Fruit fly (Drosophila melanogaster) whole organism, embryonic: Measurements from ENCODE around the gene CG11843.

Experiments
- Antp ChIP-seq: fragments of 200-800 bp; sonication (Bioruptor generic); optimal IDR thresholded peaks from 3 replicates; lab custom pipeline; 2016; ENCODE audit warnings: missing biosample characterization, missing genetic modification characterization
- Blimp-1 ChIP-seq: fragments of 200-800 bp; sonication (Bioruptor generic); optimal IDR thresholded peaks from 3 replicates; lab custom pipeline; 2018; ENCODE audit warnings: missing biosample characterization, missing genetic modification characterization, mild to moderate bottlenecking, moderate library complexity, missing genetic modification reagents
- CG10565 ChIP-seq: fragments of 200-800 bp; sonication (Bioruptor generic); optimal IDR thresholded peaks from 3 replicates; lab custom pipeline; 2016; ENCODE audit warnings: missing biosample characterization, mild to moderate bottlenecking, missing genetic modification characterization
- CG11085 ChIP-seq: fragments of 200-800 bp; sonication (Bioruptor generic); IDR thresholded peaks from 2 replicates; pipeline ENCODE4 v1.3.6; 2022; ENCODE audit warnings: missing biosample characterization, missing genetic modification characterization
- CG12104 ChIP-seq: fragments of 200-800 bp; sonication (Bioruptor generic); optimal IDR thresholded peaks from 3 replicates; lab custom pipeline; 2016; ENCODE audit warnings: missing biosample characterization, missing genetic modification characterization
- CG14667 ChIP-seq: fragments of 200-800 bp; sonication (Bioruptor generic); IDR thresholded peaks from 2 replicates; pipeline ENCODE4 v1.3.6; 2022; ENCODE audit warnings: missing biosample characterization, missing genetic modification characterization
- CG14860 ChIP-seq: fragments of 200-800 bp; sonication (Bioruptor generic); IDR thresholded peaks from 3 replicates; pipeline ENCODE4 v1.3.6; 2022; ENCODE audit warnings: missing biosample characterization, missing genetic modification characterization; ENCODE audit not compliant: partially characterized antibody
- CG17385 ChIP-seq: fragments of 200-800 bp; sonication (Bioruptor generic); optimal IDR thresholded peaks from 3 replicates; lab custom pipeline; 2018; ENCODE audit warnings: missing biosample characterization, mild to moderate bottlenecking, missing genetic modification characterization
- CG17612 ChIP-seq: fragments of 200-800 bp; sonication (Bioruptor generic); IDR thresholded peaks from 2 replicates; pipeline ENCODE4 v1.3.6; 2022; ENCODE audit warnings: missing biosample characterization, missing genetic modification characterization
- CG17829 ChIP-seq: fragments of 200-800 bp; optimal IDR thresholded peaks from 2 replicates; lab custom pipeline; 2019; ENCODE audit warnings: missing biosample characterization, mild to moderate bottlenecking, missing genetic modification characterization, moderate library complexity
- CG2116 ChIP-seq: fragments of 200-800 bp; sonication (Bioruptor generic); optimal IDR thresholded peaks from 3 replicates; lab custom pipeline; 2018; ENCODE audit warnings: missing biosample characterization, mild to moderate bottlenecking, missing genetic modification characterization
- CG31441 ChIP-seq: fragments of 200-800 bp; sonication (Bioruptor generic); IDR thresholded peaks from 2 replicates; pipeline ENCODE4 v1.3.6; 2022; ENCODE audit warnings: missing biosample characterization, missing genetic modification characterization
- CG34224 ChIP-seq: fragments of 200-800 bp; sonication (Bioruptor generic); IDR thresholded peaks from 3 replicates; pipeline ENCODE4 v1.3.6; 2022; ENCODE audit warnings: missing biosample characterization, missing genetic modification characterization; ENCODE audit not compliant: partially characterized antibody
- CG4282 ChIP-seq: fragments of 200-800 bp; sonication (Bioruptor generic); optimal IDR thresholded peaks from 2 replicates; lab custom pipeline; 2016; ENCODE audit warnings: missing biosample characterization, missing genetic modification characterization
- CG6689 ChIP-seq: fragments of 200-800 bp; sonication (Bioruptor generic); IDR thresholded peaks from 2 replicates; pipeline ENCODE4 v1.3.6; 2022; ENCODE audit warnings: missing biosample characterization, missing genetic modification characterization
- CG7839 ChIP-seq: fragments of 200-800 bp; sonication (Bioruptor generic); optimal IDR thresholded peaks from 3 replicates; lab custom pipeline; 2018; ENCODE audit warnings: missing biosample characterization, mild to moderate bottlenecking, missing genetic modification characterization, moderate library complexity
- Chrac-16 ChIP-seq: fragments of 200-800 bp; sonication (Bioruptor generic); optimal IDR thresholded peaks from 3 replicates; lab custom pipeline; 2016; ENCODE audit warnings: missing biosample characterization, missing genetic modification characterization
- CkIIα-i1 ChIP-seq: fragments of 200-800 bp; sonication (Bioruptor generic); IDR thresholded peaks from 2 replicates; pipeline ENCODE4 v1.3.6; 2022; ENCODE audit warnings: missing biosample characterization, missing genetic modification characterization
- D19B ChIP-seq: fragments of 200-800 bp; sonication (Bioruptor generic); optimal IDR thresholded peaks from 2 replicates; lab custom pipeline; 2017; ENCODE audit warnings: missing biosample characterization, mild to moderate bottlenecking, missing genetic modification characterization
- Dek ChIP-seq: fragments of 200-800 bp; sonication (Bioruptor generic); optimal IDR thresholded peaks from 3 replicates; lab custom pipeline; 2019; ENCODE audit warnings: missing biosample characterization, mild to moderate bottlenecking, missing genetic modification characterization, moderate library complexity
- Dfd ChIP-seq, 2 experiments: fragments of >200 bp; optimal IDR thresholded peaks; 2 replicates each; lab custom pipeline; 2017; ENCODE audit warnings: missing biosample characterization in 2 of 2, missing genetic modification characterization in 2 of 2
- Hey ChIP-seq: fragments of 200-800 bp; sonication (Bioruptor generic); optimal IDR thresholded peaks from 3 replicates; lab custom pipeline; 2018; ENCODE audit warnings: missing biosample characterization, mild to moderate bottlenecking, missing genetic modification characterization
- Hr78 ChIP-seq, 2 experiments: fragments of 200-800 bp in 1 of 2; fragments of >200 bp in 1 of 2; sonication (Bioruptor generic) in 1 of 2; optimal IDR thresholded peaks; 2 replicates each; lab custom pipeline; 2017 to 2019; ENCODE audit warnings: missing biosample characterization in 2 of 2, missing genetic modification characterization in 2 of 2, mild to moderate bottlenecking in 1 of 2, moderate library complexity in 1 of 2
- Mrtf ChIP-seq: fragments of 200-800 bp; sonication (Bioruptor generic); IDR thresholded peaks from 3 replicates; pipeline ENCODE4 v1.3.6; 2022; ENCODE audit warnings: missing biosample characterization, missing genetic modification characterization
- Optix ChIP-seq: fragments of 200-800 bp; sonication (Bioruptor generic); IDR thresholded peaks from 3 replicates; pipeline ENCODE4 v1.3.6; 2022; ENCODE audit warnings: missing biosample characterization, missing genetic modification characterization
- Spps ChIP-seq: fragments of 200-800 bp; sonication (Bioruptor generic); optimal IDR thresholded peaks from 2 replicates; lab custom pipeline; 2018; ENCODE audit warnings: missing biosample characterization, mild to moderate bottlenecking, missing genetic modification characterization
- ato ChIP-seq: fragments of 200-800 bp; sonication (Bioruptor generic); IDR thresholded peaks from 2 replicates; pipeline ENCODE4 v1.3.6; 2022; ENCODE audit warnings: missing biosample characterization, missing genetic modification characterization; ENCODE audit not compliant: partially characterized antibody
- btn ChIP-seq: fragments of 200-800 bp; sonication (Bioruptor generic); optimal IDR thresholded peaks from 2 replicates; lab custom pipeline; 2016; ENCODE audit warnings: missing biosample characterization, missing genetic modification characterization
- chn ChIP-seq: fragments of 200-800 bp; sonication (Bioruptor generic); optimal IDR thresholded peaks from 2 replicates; lab custom pipeline; 2016; ENCODE audit warnings: missing biosample characterization, missing genetic modification characterization
- crol ChIP-seq: fragments of 200-800 bp; sonication (Bioruptor generic); IDR thresholded peaks from 2 replicates; pipeline ENCODE4 v1.3.6; 2022; ENCODE audit warnings: missing biosample characterization, missing genetic modification characterization
- danr ChIP-seq: fragments of 200-800 bp; sonication (Bioruptor generic); IDR thresholded peaks from 2 replicates; pipeline ENCODE4 v1.3.6; 2022; ENCODE audit warnings: missing biosample characterization, missing genetic modification characterization
- dmrt99B ChIP-seq: fragments of 200-800 bp; sonication (Bioruptor generic); optimal IDR thresholded peaks from 2 replicates; lab custom pipeline; 2018; ENCODE audit warnings: missing biosample characterization, mild to moderate bottlenecking, missing genetic modification characterization, moderate library complexity
- en ChIP-seq: fragments of 200-800 bp; sonication (Bioruptor generic); optimal IDR thresholded peaks from 2 replicates; lab custom pipeline; 2016; ENCODE audit warnings: missing biosample characterization, missing genetic modification characterization
- esg ChIP-seq: fragments of 200-800 bp; sonication (Bioruptor generic); conservative IDR thresholded peaks from 2 replicates; pipeline ENCODE4 v1.3.6; 2022; ENCODE audit warnings: missing biosample characterization, missing genetic modification characterization
- fd3F ChIP-seq: fragments of 200-800 bp; sonication (Bioruptor generic); optimal IDR thresholded peaks from 2 replicates; lab custom pipeline; 2018; ENCODE audit warnings: missing biosample characterization, mild to moderate bottlenecking, missing genetic modification characterization, moderate library complexity
- gro ChIP-seq: fragments of 200-800 bp; sonication (Bioruptor generic); optimal IDR thresholded peaks from 2 replicates; lab custom pipeline; 2016; ENCODE audit warnings: missing biosample characterization, missing genetic modification characterization
- hb ChIP-seq: fragments of 200-800 bp; sonication (Bioruptor generic); IDR thresholded peaks from 3 replicates; pipeline ENCODE4 v1.3.6; 2022; ENCODE audit warnings: missing biosample characterization, missing genetic modification characterization; ENCODE audit not compliant: partially characterized antibody
- kni ChIP-seq: fragments of 200-800 bp; sonication (Bioruptor generic); optimal IDR thresholded peaks from 3 replicates; lab custom pipeline; 2017; ENCODE audit warnings: mild to moderate bottlenecking, missing biosample characterization, missing genetic modification reagents, missing genetic modification characterization
- nau ChIP-seq: fragments of 200-800 bp; sonication (Bioruptor generic); optimal IDR thresholded peaks from 3 replicates; lab custom pipeline; 2017; ENCODE audit warnings: missing biosample characterization, mild to moderate bottlenecking, missing genetic modification characterization, missing genetic modification reagents
- nmo ChIP-seq: fragments of 200-800 bp; sonication (Bioruptor generic); optimal IDR thresholded peaks from 2 replicates; lab custom pipeline; 2018; ENCODE audit warnings: missing biosample characterization, mild to moderate bottlenecking, missing genetic modification characterization, moderate library complexity
- org-1 ChIP-seq: fragments of 200-800 bp; sonication (Bioruptor generic); optimal IDR thresholded peaks from 2 replicates; lab custom pipeline; 2017; ENCODE audit warnings: missing biosample characterization, missing genetic modification characterization
- pfk ChIP-seq: fragments of 200-800 bp; sonication (Bioruptor generic); optimal IDR thresholded peaks from 2 replicates; lab custom pipeline; 2018; ENCODE audit warnings: missing biosample characterization, mild to moderate bottlenecking, missing genetic modification characterization, moderate library complexity
- pnt ChIP-seq: fragments of 200-800 bp; sonication (Bioruptor generic); optimal IDR thresholded peaks from 3 replicates; lab custom pipeline; 2016; ENCODE audit warnings: missing biosample characterization, missing genetic modification characterization
- pros ChIP-seq: fragments of 200-800 bp; sonication (Bioruptor generic); optimal IDR thresholded peaks from 3 replicates; lab custom pipeline; 2019; ENCODE audit warnings: missing biosample characterization, mild to moderate bottlenecking, missing genetic modification characterization, moderate library complexity
- ro ChIP-seq: fragments of 200-800 bp; sonication (Bioruptor generic); IDR thresholded peaks from 2 replicates; pipeline ENCODE4 v1.3.6; 2022; ENCODE audit warnings: missing biosample characterization, missing genetic modification characterization
- row ChIP-seq: fragments of 200-800 bp; sonication (Bioruptor generic); IDR thresholded peaks from 3 replicates; pipeline ENCODE4 v1.3.6; 2022; ENCODE audit warnings: missing biosample characterization, missing genetic modification characterization
- run ChIP-seq: fragments of 200-800 bp; sonication (Bioruptor generic); optimal IDR thresholded peaks from 3 replicates; lab custom pipeline; 2018; ENCODE audit warnings: missing biosample characterization, mild to moderate bottlenecking, missing genetic modification characterization
- stc ChIP-seq: fragments of 200-800 bp; sonication (Bioruptor generic); IDR thresholded peaks from 2 replicates; pipeline ENCODE4 v1.3.6; 2022; ENCODE audit warnings: missing biosample characterization, missing genetic modification characterization
- tna ChIP-seq: fragments of 200-800 bp; sonication (Bioruptor generic); IDR thresholded peaks from 2 replicates; pipeline ENCODE4 v1.3.6; 2022; ENCODE audit warnings: missing biosample characterization, missing genetic modification characterization; ENCODE audit not compliant: partially characterized antibody
- z ChIP-seq: fragments of 200-800 bp; sonication (Bioruptor generic); IDR thresholded peaks from 3 replicates; pipeline ENCODE4 v1.3.6; 2022; ENCODE audit warnings: missing biosample characterization, missing genetic modification characterization
- zf30C ChIP-seq: fragments of 200-800 bp; sonication (Bioruptor generic); optimal IDR thresholded peaks from 3 replicates; lab custom pipeline; 2018; ENCODE audit warnings: missing biosample characterization, mild to moderate bottlenecking, missing genetic modification characterization

Gene CG11843

DNA sequence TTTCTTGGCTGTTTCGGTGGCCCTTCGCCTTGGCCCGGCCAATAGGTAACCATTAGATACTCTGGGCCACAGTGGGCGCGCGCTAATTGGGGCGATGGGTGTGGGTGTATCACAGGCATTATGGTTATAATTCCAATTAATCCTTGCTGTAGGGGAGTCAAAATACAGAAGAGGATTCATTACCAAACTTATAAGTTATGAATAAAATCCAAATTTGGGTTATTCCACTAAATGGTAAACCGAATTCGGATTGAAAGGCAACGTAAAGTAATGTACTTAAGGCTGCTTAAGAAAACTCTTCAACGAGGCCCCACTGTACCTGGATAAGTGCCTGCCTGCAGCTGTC, 35.5 kb downstream of the CG11843 start (continued):
- TF ChIP-seq stc (GFP tag; lab: Robert Waterston, UW) (peak; percentile 21; the same call in 1 of the 2 replicates), CG17829 (tag; lab: Kevin White, UChicago) (peak; percentile 63), org-1 (GFP tag; lab: Kevin White, UChicago) (peak; percentile 1), Hr78 (GFP tag; optimal IDR thresholded peaks at IDR 0.05; lab: Kevin White, UChicago) (peak in 1 of 2 experiments; percentile 59), nau (GFP tag; lab: Kevin White, UChicago) (peak; percentile 62), dmrt99B (tag; lab: Kevin White, UChicago) (peak; percentile 77), CG11085 (GFP tag; lab: Robert Waterston, UW) (peak; percentile 26; the same call in 1 of the 2 replicates), btn (GFP tag; lab: Kevin White, UChicago) (no peak), esg (GFP tag; lab: Robert Waterston, UW) (no peak), zf30C (no peak), Hey (tag; lab: Kevin White, UChicago) (no peak), D19B (GFP tag; lab: Kevin White, UChicago) (peak; percentile 27), gro (GFP tag; lab: Kevin White, UChicago) (no peak), run (peak; percentile 21), Mrtf (GFP tag; lab: Robert Waterston, UW) (peak; percentile 59; the same call in 2 of the 3 replicates), row (no peak), Dfd (GFP tag; optimal IDR thresholded peaks at IDR 0.05; lab: Kevin White, UChicago) (no peak), Blimp-1 (GFP tag; lab: Kevin White, UChicago) (peak; percentile 23), crol (GFP tag; lab: Robert Waterston, UW) (no peak), CG4282 (GFP tag; lab: Kevin White, UChicago) (no peak), CG14667 (0 out of 2 replicates have a peak, but pooled peaks have one; percentile 25), CG6689 (peak; percentile 40; the same call in 1 of the 2 replicates), Optix (GFP tag; lab: Robert Waterston, UW) (no peak), fd3F (GFP tag; lab: Kevin White, UChicago) (no peak), CG2116 (GFP tag; lab: Kevin White, UChicago) (no peak), danr (GFP tag; lab: Robert Waterston, UW) (0 out of 2 replicates have a peak, but pooled peaks have one; percentile 30), CG7839 (tag; lab: Kevin White, UChicago) (peak; percentile 35), ato (GFP tag; lab: Robert Waterston, UW) (no peak), CG17385 (GFP tag; lab: Kevin White, UChicago) (no peak), CG10565 (GFP tag; lab: Kevin White, UChicago) (no peak), hb (GFP tag; lab: Robert Waterston, UW) (no peak), kni (GFP tag; lab: Kevin White, UChicago) (no peak), Chrac-16 (no peak), tna (GFP tag; lab: Robert Waterston, UW) (no peak), Spps (tag; lab: Kevin White, UChicago) (no peak), pnt (GFP tag; lab: Kevin White, UChicago) (peak; percentile 40), pfk (GFP tag; lab: Kevin White, UChicago) (no peak), nmo (GFP tag; lab: Kevin White, UChicago) (peak; percentile 57), pros (no peak), CG34224 (no peak), en (no peak), chn (GFP tag; lab: Kevin White, UChicago) (no peak), z (GFP tag; lab: Robert Waterston, UW) (no peak), Antp (GFP tag; lab: Kevin White, UChicago) (no peak), CG31441 (GFP tag; lab: Robert Waterston, UW) (peak; percentile 39; the same call in 1 of the 2 replicates), Dek (tag; lab: Kevin White, UChicago) (no peak), ro (no peak), CkIIα-i1 (GFP tag; lab: Robert Waterston, UW) (no peak), CG12104 (GFP tag; lab: Kevin White, UChicago) (no peak), CG14860 (GFP tag; lab: Robert Waterston, UW) (no peak), CG17612 (GFP tag; lab: Robert Waterston, UW) (no peak)
